Worm (Caenorhabditis elegans) whole organism, young adult: ENCODE results near the gene frpr-5.

Experiments
- B0035.1 ChIP-seq: sonication (generic microtip); optimal IDR thresholded peaks from 2 replicates; lab custom pipeline; 2016; ENCODE audit warnings: missing genetic modification characterization, mild to moderate bottlenecking, missing compliant biosample characterization, missing genotype, missing genetic modification reagents
- F22D6.2 ChIP-seq: sonication (generic microtip); optimal IDR thresholded peaks from 2 replicates; lab custom pipeline; 2016; ENCODE audit warnings: mild to moderate bottlenecking, missing genetic modification characterization, missing compliant biosample characterization
- attf-6 ChIP-seq: fragments of 200-800 bp; sonication (Bioruptor generic); IDR thresholded peaks from 2 replicates; pipeline ENCODE4 v1.3.6; 2022; ENCODE audit warnings: missing genetic modification reagents, missing genetic modification characterization, missing compliant biosample characterization
- nfya-1 ChIP-seq: sonication (generic microtip); optimal IDR thresholded peaks from 2 replicates; lab custom pipeline; 2017; ENCODE audit warnings: antibody characterized with exemption, missing compliant biosample characterization, missing genetic modification characterization, borderline replicate concordance; ENCODE audit not compliant: insufficient read depth
- pha-4 ChIP-seq: fragments of 150-350 bp; sonication (generic microtip); optimal IDR thresholded peaks from 2 replicates; lab custom pipeline; 2014; ENCODE audit warnings: missing biosample characterization, missing genetic modification reagents, missing genetic modification characterization

ce11 chrV:13571714-13572258 is 35.9 kb upstream of the frpr-5 start, which contains the start of gene C50B8.4:
- no peak for TF ChIP-seq F22D6.2 (tag; lab: Kevin White, UChicago)
- no peak for TF ChIP-seq B0035.1
- no peak for TF ChIP-seq nfya-1 (tag; lab: Kevin White, UChicago)
- TF ChIP-seq pha-4 (tag; lab: Kevin White, UChicago) = no peak
- no peak for TF ChIP-seq attf-6
